Worm (Caenorhabditis elegans): Measurements from ENCODE around the gene Y37D8A.19.

The Y37D8A.19 gene

DNA sequence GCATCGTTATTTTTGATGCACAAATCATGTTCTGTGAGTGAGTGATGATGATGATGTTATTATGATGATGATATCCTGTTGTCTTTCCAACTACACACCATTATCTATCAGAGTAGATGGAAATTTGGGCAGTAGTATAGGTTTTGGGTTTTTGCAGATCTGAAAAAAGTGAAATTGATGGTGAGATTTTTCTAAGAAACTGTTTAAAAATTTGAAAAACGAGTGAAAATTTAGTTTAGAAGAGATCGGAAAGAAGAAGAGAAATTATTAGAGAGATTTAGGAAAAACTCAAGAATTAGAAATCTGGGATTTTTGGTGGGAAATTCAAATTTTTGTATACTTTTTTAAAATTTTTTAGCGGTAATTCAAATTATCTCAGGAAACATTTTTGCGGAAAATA is 38.1 kb upstream of the Y37D8A.19 start, which contains the start of the genes Y37D8A.29 and unc-71:
Gene Y37D8A.29, minus strand, starts transcription at position 101 of the 400 bp plus-strand sequence.
Gene unc-71, minus strand, starts transcription at position 159 of the 400 bp plus-strand sequence.
- no peak for TF ChIP-seq ama-1 (optimal IDR thresholded peaks at IDR 0.05)
- TF ChIP-seq ceh-48 (tag; optimal IDR thresholded peaks at IDR 0.05), result no peak
- TF ChIP-seq lim-6 (tag; optimal IDR thresholded peaks at IDR 0.05), result no peak
- no peak for TF ChIP-seq tbx-2 (tag; optimal IDR thresholded peaks at IDR 0.05)
- TF ChIP-seq ceh-18 (tag; optimal IDR thresholded peaks at IDR 0.05), result no peak
- no peak for TF ChIP-seq ceh-2 (tag; optimal IDR thresholded peaks at IDR 0.05)
- no peak for TF ChIP-seq madf-2 (tag; optimal IDR thresholded peaks at IDR 0.05)
- no peak for TF ChIP-seq unc-86 (tag; optimal IDR thresholded peaks at IDR 0.05)
- no peak for TF ChIP-seq dve-1 (tag; optimal IDR thresholded peaks at IDR 0.05)
- TF ChIP-seq ceh-14 (tag; optimal IDR thresholded peaks at IDR 0.05), result no peak
- TF ChIP-seq gmeb-2 (tag; optimal IDR thresholded peaks at IDR 0.05), result no peak
- no peak for TF ChIP-seq C08G9.2 (tag; optimal IDR thresholded peaks at IDR 0.05)
- no peak for TF ChIP-seq fax-1 (tag; optimal IDR thresholded peaks at IDR 0.05)
- TF ChIP-seq ref-2 (tag; optimal IDR thresholded peaks at IDR 0.05), result no peak
- no peak for TF ChIP-seq ceh-19 (GFP tag; optimal IDR thresholded peaks at IDR 0.05)
- no peak for TF ChIP-seq ttx-3 (tag; optimal IDR thresholded peaks at IDR 0.05)
- TF ChIP-seq sox-4 (tag; optimal IDR thresholded peaks at IDR 0.05), result no peak
- no peak for TF ChIP-seq ahr-1 (tag; optimal IDR thresholded peaks at IDR 0.05)

DNA sequence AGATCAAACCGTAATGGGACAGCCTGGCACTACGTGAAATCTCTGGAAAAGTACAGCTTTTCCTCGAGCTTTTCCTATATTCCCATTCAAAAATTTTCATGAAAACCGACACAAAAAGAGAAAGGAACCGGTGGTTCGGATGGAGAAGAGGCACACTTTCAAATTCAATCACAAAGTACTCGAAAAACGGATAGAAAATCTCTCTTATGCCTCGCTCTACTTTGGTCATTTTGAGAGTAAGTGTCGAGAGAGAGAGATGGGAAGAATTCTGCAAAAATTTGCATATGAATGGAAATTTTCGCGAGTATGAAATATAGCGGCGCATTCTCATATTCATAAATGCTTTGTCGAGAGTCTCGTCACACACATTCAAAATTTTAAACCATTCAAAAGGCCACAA is 36.9 kb upstream of the Y37D8A.19 start:
- TF ChIP-seq tbx-2 (tag; optimal IDR thresholded peaks at IDR 0.05) (no peak), unc-42 (tag; optimal IDR thresholded peaks at IDR 0.05) (peak; percentile 53), ahr-1 (tag; optimal IDR thresholded peaks at IDR 0.05) (no peak)

ce11 chrIII:12894207-12894606 is 35.5 kb upstream of the Y37D8A.19 start:
- TF ChIP-seq ceh-45 (GFP tag; IDR thresholded peaks at IDR 0.05), result no peak
- TF ChIP-seq rnt-1 (tag; optimal IDR thresholded peaks at IDR 0.05), result no peak
- TF ChIP-seq hlh-30 (tag; optimal IDR thresholded peaks at IDR 0.05; ENCODE audit: insufficient read depth), result no peak
- TF ChIP-seq odd-2 (tag; optimal IDR thresholded peaks at IDR 0.05), result no peak
- TF ChIP-seq ets-4 (tag; optimal IDR thresholded peaks at IDR 0.05), result no peak
- TF ChIP-seq lim-6 (tag; optimal IDR thresholded peaks at IDR 0.05), result no peak
- no peak for TF ChIP-seq dve-1 (tag; optimal IDR thresholded peaks at IDR 0.05)
- TF ChIP-seq sox-4 (tag; optimal IDR thresholded peaks at IDR 0.05), result no peak
- no peak for TF ChIP-seq ttx-3 (tag; optimal IDR thresholded peaks at IDR 0.05)
- no peak for TF ChIP-seq fkh-6 (tag; optimal IDR thresholded peaks at IDR 0.05)
- no peak for TF ChIP-seq T23F11.4 (GFP tag; optimal IDR thresholded peaks at IDR 0.05)
- TF ChIP-seq hlh-8 (tag; optimal IDR thresholded peaks at IDR 0.05), result no peak
- no peak for TF ChIP-seq eyg-1 (tag; optimal IDR thresholded peaks at IDR 0.05)
- no peak for TF ChIP-seq sdc-2 (tag; optimal IDR thresholded peaks at IDR 0.05)
- TF ChIP-seq ref-2 (tag; optimal IDR thresholded peaks at IDR 0.05), result peak; percentile 64
- TF ChIP-seq hlh-6 (tag; optimal IDR thresholded peaks at IDR 0.05), result no peak
- no peak for TF ChIP-seq F13H6.1 (tag; optimal IDR thresholded peaks at IDR 0.05)
- TF ChIP-seq unc-42 (tag; optimal IDR thresholded peaks at IDR 0.05), result no peak
- no peak for TF ChIP-seq hlh-13 (GFP tag; optimal IDR thresholded peaks at IDR 0.05)
- TF ChIP-seq nhr-232 (tag; optimal IDR thresholded peaks at IDR 0.05), result no peak
- TF ChIP-seq dmd-4 (tag; optimal IDR thresholded peaks at IDR 0.05; ENCODE audit: borderline replicate concordance), result no peak
- TF ChIP-seq ceh-34 (tag; optimal IDR thresholded peaks at IDR 0.05), result peak; percentile 82
- TF ChIP-seq K02D7.2 (tag; optimal IDR thresholded peaks at IDR 0.05), result no peak
- peak; percentile 46 for TF ChIP-seq tbx-2 (tag; optimal IDR thresholded peaks at IDR 0.05)
- no peak for TF ChIP-seq ceh-19 (GFP tag; optimal IDR thresholded peaks at IDR 0.05)
- no peak for TF ChIP-seq ceh-6 (GFP tag; optimal IDR thresholded peaks at IDR 0.05)
- no peak for TF ChIP-seq sox-2 (GFP tag; IDR thresholded peaks at IDR 0.05)
- no peak for TF ChIP-seq fkh-10 (GFP tag; optimal IDR thresholded peaks at IDR 0.05)
- no peak for TF ChIP-seq ama-1 (optimal IDR thresholded peaks at IDR 0.05)
- TF ChIP-seq che-1 (tag; optimal IDR thresholded peaks at IDR 0.05), result no peak
- TF ChIP-seq gmeb-2 (tag; optimal IDR thresholded peaks at IDR 0.05), result no peak
- TF ChIP-seq ceh-14 (tag; optimal IDR thresholded peaks at IDR 0.05), result no peak
- TF ChIP-seq nfya-1 (tag; optimal IDR thresholded peaks at IDR 0.05), result peak; percentile 28
- TF ChIP-seq unc-3 (GFP tag; conservative IDR thresholded peaks at IDR 0.05), result no peak
- TF ChIP-seq unc-3 (tag; optimal IDR thresholded peaks at IDR 0.05), result no peak
- peak; percentile 20 for TF ChIP-seq ceh-31 (tag; optimal IDR thresholded peaks at IDR 0.05)
- no peak for TF ChIP-seq pros-1 (tag; optimal IDR thresholded peaks at IDR 0.05)
- TF ChIP-seq pha-4 (tag; optimal IDR thresholded peaks at IDR 0.05), result no peak
- no peak for TF ChIP-seq nhr-11 (tag; optimal IDR thresholded peaks at IDR 0.05)
